Worm (Caenorhabditis elegans) whole organism, midembryonic: ENCODE measurements around the gene enee-1.

ENCODE experiments used
- T22C8.4 ChIP-seq: fragments of 200-800 bp; sonication (Bioruptor generic); IDR thresholded peaks from 2 replicates; pipeline ENCODE4 v1.3.6; 2022; ENCODE audit warnings: missing genetic modification characterization, missing compliant biosample characterization
- cog-1 ChIP-seq: sonication (generic microtip); optimal IDR thresholded peaks from 2 replicates; lab custom pipeline; 2016; ENCODE audit warnings: missing genetic modification characterization, missing compliant biosample characterization
- flt-1 ChIP-seq: fragments of 200-800 bp; sonication (Bioruptor generic); IDR thresholded peaks from 2 replicates; pipeline ENCODE4 v1.3.6; 2022; ENCODE audit warnings: missing genetic modification characterization, missing compliant biosample characterization
- klf-2 ChIP-seq: fragments of 200-800 bp; sonication (Bioruptor generic); conservative IDR thresholded peaks from 2 replicates; pipeline ENCODE4 v1.3.6; 2022; ENCODE audit warnings: missing genetic modification reagents, missing genetic modification characterization, missing compliant biosample characterization
- med-1 ChIP-seq: sonication (generic microtip); optimal IDR thresholded peaks from 2 replicates; lab custom pipeline; 2017; ENCODE audit warnings: missing genetic modification characterization, mild to moderate bottlenecking, missing compliant biosample characterization, antibody characterized with exemption, missing genetic modification reagents; ENCODE audit not compliant: insufficient read depth
- ref-1 ChIP-seq: fragments of 200-800 bp; sonication (Bioruptor generic); conservative IDR thresholded peaks from 2 replicates; pipeline ENCODE4 v1.3.6; 2022; ENCODE audit warnings: missing genetic modification reagents, missing genetic modification characterization, missing compliant biosample characterization
- tab-1 ChIP-seq: fragments of 200-800 bp; sonication (Bioruptor generic); IDR thresholded peaks from 2 replicates; pipeline ENCODE4 v1.3.6; 2022; ENCODE audit warnings: missing genetic modification characterization, missing compliant biosample characterization
- ztf-23 ChIP-seq: fragments of 200-800 bp; sonication (Bioruptor generic); IDR thresholded peaks from 2 replicates; pipeline ENCODE4 v1.3.6; 2022; ENCODE audit warnings: missing genetic modification reagents, missing genetic modification characterization, missing compliant biosample characterization
- ztf-29 ChIP-seq: fragments of 200-800 bp; sonication (Bioruptor generic); IDR thresholded peaks from 2 replicates; pipeline ENCODE4 v1.3.6; 2022; ENCODE audit warnings: missing genetic modification reagents, missing genetic modification characterization, missing compliant biosample characterization

DNA sequence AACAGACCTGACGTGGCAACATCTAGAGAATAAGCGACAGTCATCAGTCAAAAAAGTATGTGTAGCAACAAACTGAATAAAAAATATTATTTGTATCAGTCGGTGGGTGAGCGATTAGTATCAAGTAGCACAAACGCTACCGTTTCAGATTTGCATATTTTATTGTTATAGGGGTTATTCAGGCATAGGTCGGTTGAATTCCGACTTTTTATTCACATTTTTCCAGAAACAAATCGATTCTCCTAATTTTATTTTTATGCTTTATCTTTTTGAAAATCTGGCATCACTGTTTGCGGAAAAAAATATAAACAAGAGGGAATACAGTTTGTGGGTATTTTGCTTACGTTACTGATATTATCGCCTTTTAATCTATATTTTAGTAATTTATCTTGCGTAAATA lies 12.7 kb upstream of the enee-1 start, which contains the start of gene best-4:
- no peak for TF ChIP-seq tab-1 (GFP tag; lab: Robert Waterston, UW)
- TF ChIP-seq flt-1 (GFP tag; lab: Robert Waterston, UW) = no peak
- no peak for TF ChIP-seq ztf-29
- TF ChIP-seq med-1 (GFP tag; lab: Kevin White, UChicago) = no peak
- TF ChIP-seq cog-1 (tag; lab: Kevin White, UChicago) = no peak
- TF ChIP-seq T22C8.4 (GFP tag; lab: Robert Waterston, UW) = no peak
- TF ChIP-seq klf-2 (GFP tag; lab: Robert Waterston, UW) = no peak
- no peak for TF ChIP-seq ref-1 (GFP tag; lab: Robert Waterston, UW)
- TF ChIP-seq ztf-23 (GFP tag; lab: Robert Waterston, UW) = no peak
